Fruit fly (Drosophila melanogaster): ENCODE data around the gene CG18249.

DNA sequence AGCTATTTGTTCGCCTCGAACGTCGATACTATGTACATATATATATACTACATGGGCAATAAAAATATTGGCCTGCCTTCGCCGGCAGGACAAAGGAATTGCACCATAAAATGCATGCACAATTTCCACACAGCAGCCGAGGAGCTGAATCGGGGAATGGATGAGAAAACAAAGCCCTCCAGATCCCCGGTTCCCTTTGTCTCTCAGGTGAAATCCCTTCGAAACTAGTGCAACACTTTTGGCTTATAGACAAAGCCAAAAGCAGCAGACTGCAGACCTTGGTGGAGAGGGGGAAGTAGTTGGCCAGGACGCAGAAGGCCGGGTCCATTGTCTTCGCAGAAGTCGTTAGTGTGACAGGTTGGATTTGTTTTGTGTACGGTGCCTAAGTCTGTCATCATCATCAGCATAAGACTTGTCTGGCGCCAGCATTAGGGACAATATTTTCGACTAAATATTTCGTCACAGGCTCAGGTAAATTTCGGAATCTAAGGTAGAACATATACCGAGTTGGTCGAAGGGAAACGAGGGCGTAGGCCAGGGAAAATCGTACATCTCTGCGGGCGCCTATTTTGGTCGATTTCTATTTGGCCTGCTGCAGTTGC is 14.6 kb upstream of the CG18249 start:
- TF ChIP-seq CG6808 (GFP tag; optimal IDR thresholded peaks at IDR 0.05) (no peak), Eip93F (GFP tag; optimal IDR thresholded peaks at IDR 0.05) (no peak), fkh (GFP tag; optimal IDR thresholded peaks at IDR 0.05) (no peak), CG32006 (GFP tag; optimal IDR thresholded peaks at IDR 0.05) (no peak), CG7368 (GFP tag; optimal IDR thresholded peaks at IDR 0.05) (no peak), Hr39 (GFP tag; optimal IDR thresholded peaks at IDR 0.05) (no peak)

Measured in whole organism, prepupa.